Fruit fly (Drosophila melanogaster) whole organism, embryonic: Measurements from ENCODE around the gene CG43402.
A peak's percentile ranks its signal among the peaks of the same experiment; 100 is the strongest.

ENCODE experiments used
- Abd-B ChIP-seq: fragments of 200-800 bp; sonication (Bioruptor generic); optimal IDR thresholded peaks from 2 replicates; lab custom pipeline; 2018; ENCODE audit warnings: missing biosample characterization, mild to moderate bottlenecking, missing genetic modification characterization, moderate library complexity
- Atf6 ChIP-seq: fragments of 200-800 bp; sonication (Bioruptor generic); IDR thresholded peaks from 2 replicates; pipeline ENCODE4 v1.3.6; 2022; ENCODE audit warnings: missing biosample characterization, missing genetic modification characterization
- CG1024 ChIP-seq: fragments of 200-800 bp; sonication (Bioruptor generic); IDR thresholded peaks from 2 replicates; pipeline ENCODE4 v1.3.6; 2022; ENCODE audit warnings: missing biosample characterization, missing genetic modification characterization
- CG10979 ChIP-seq: fragments of 200-800 bp; sonication (Bioruptor generic); optimal IDR thresholded peaks from 2 replicates; lab custom pipeline; 2018; ENCODE audit warnings: missing biosample characterization, mild to moderate bottlenecking, missing genetic modification characterization, moderate library complexity
- CG11085 ChIP-seq: fragments of 200-800 bp; sonication (Bioruptor generic); IDR thresholded peaks from 2 replicates; pipeline ENCODE4 v1.3.6; 2022; ENCODE audit warnings: missing biosample characterization, missing genetic modification characterization
- CG11093 ChIP-seq: fragments of 200-800 bp; sonication (Bioruptor generic); IDR thresholded peaks from 3 replicates; pipeline ENCODE4 v1.3.6; 2022; ENCODE audit warnings: missing biosample characterization, missing genetic modification characterization
- CG11696 ChIP-seq: fragments of 200-800 bp; sonication (Bioruptor generic); IDR thresholded peaks from 2 replicates; pipeline ENCODE4 v1.3.6; 2022; ENCODE audit warnings: missing biosample characterization, missing genetic modification characterization
- CG12104 ChIP-seq: fragments of 200-800 bp; sonication (Bioruptor generic); optimal IDR thresholded peaks from 3 replicates; lab custom pipeline; 2016; ENCODE audit warnings: missing biosample characterization, missing genetic modification characterization
- CG13894 ChIP-seq: fragments of 200-800 bp; sonication (Bioruptor generic); optimal IDR thresholded peaks from 3 replicates; lab custom pipeline; 2018; ENCODE audit warnings: missing biosample characterization, mild to moderate bottlenecking, missing genetic modification characterization, moderate library complexity
- CG1603 ChIP-seq: fragments of 200-800 bp; sonication (Bioruptor generic); optimal IDR thresholded peaks from 2 replicates; lab custom pipeline; 2019; ENCODE audit warnings: missing biosample characterization, mild to moderate bottlenecking, missing genetic modification characterization, moderate library complexity
- CG17912 ChIP-seq: fragments of 200-800 bp; sonication (Bioruptor generic); optimal IDR thresholded peaks from 2 replicates; lab custom pipeline; 2018; ENCODE audit warnings: missing biosample characterization, mild to moderate bottlenecking, missing genetic modification characterization
- CG2120 ChIP-seq: fragments of 200-800 bp; sonication (Bioruptor generic); optimal IDR thresholded peaks from 3 replicates; lab custom pipeline; 2016; ENCODE audit warnings: missing biosample characterization, missing genetic modification characterization
- CG32532 ChIP-seq: fragments of 200-800 bp; sonication (Bioruptor generic); IDR thresholded peaks from 2 replicates; pipeline ENCODE4 v1.3.6; 2022; ENCODE audit warnings: missing biosample characterization, missing genetic modification characterization
- CG9437 ChIP-seq: fragments of 200-800 bp; sonication (Bioruptor generic); optimal IDR thresholded peaks from 2 replicates; lab custom pipeline; 2018; ENCODE audit warnings: missing biosample characterization, mild to moderate bottlenecking, missing genetic modification characterization
- CG9609 ChIP-seq: fragments of 200-800 bp; sonication (Bioruptor generic); optimal IDR thresholded peaks from 3 replicates; lab custom pipeline; 2016; ENCODE audit warnings: missing biosample characterization, missing genetic modification characterization
- E2f1 ChIP-seq: fragments of 200-800 bp; sonication (Bioruptor generic); IDR thresholded peaks from 2 replicates; pipeline ENCODE4 v1.3.6; 2022; ENCODE audit warnings: missing biosample characterization, missing genetic modification characterization
- E2f2 ChIP-seq: fragments of 200-800 bp; sonication (Bioruptor generic); IDR thresholded peaks from 2 replicates; pipeline ENCODE4 v1.3.6; 2022; ENCODE audit warnings: missing biosample characterization, missing genetic modification characterization
- Elba2 ChIP-seq: fragments of 200-800 bp; sonication (Bioruptor generic); optimal IDR thresholded peaks from 3 replicates; lab custom pipeline; 2016; ENCODE audit warnings: missing biosample characterization, missing genetic modification characterization
- Fer1 ChIP-seq: fragments of 200-800 bp; sonication (Bioruptor generic); optimal IDR thresholded peaks from 2 replicates; lab custom pipeline; 2017; ENCODE audit warnings: missing biosample characterization, mild to moderate bottlenecking, missing genetic modification characterization
- H2.0 ChIP-seq: fragments of 200-800 bp; sonication (Bioruptor generic); IDR thresholded peaks from 2 replicates; pipeline ENCODE4 v1.3.6; 2022; ENCODE audit warnings: missing biosample characterization, missing genetic modification characterization
- Hand ChIP-seq: fragments of 200-800 bp; sonication (Bioruptor generic); optimal IDR thresholded peaks from 2 replicates; lab custom pipeline; 2017; ENCODE audit warnings: mild to moderate bottlenecking, missing biosample characterization, missing genetic modification reagents, missing genetic modification characterization
- HmgD ChIP-seq: fragments of 200-800 bp; sonication (Bioruptor generic); optimal IDR thresholded peaks from 3 replicates; lab custom pipeline; 2016; ENCODE audit warnings: missing biosample characterization, missing genetic modification characterization
- Lpt ChIP-seq: fragments of >200 bp; optimal IDR thresholded peaks from 2 replicates; lab custom pipeline; 2018; ENCODE audit warnings: missing biosample characterization, missing genetic modification characterization
- MBD-R2 ChIP-seq: fragments of 200-800 bp; sonication (Bioruptor generic); IDR thresholded peaks from 2 replicates; pipeline ENCODE4 v1.3.6; 2022; ENCODE audit warnings: missing biosample characterization, missing genetic modification characterization
- Mes4 ChIP-seq: fragments of 200-800 bp; sonication (Bioruptor generic); optimal IDR thresholded peaks from 2 replicates; lab custom pipeline; 2016; ENCODE audit warnings: missing biosample characterization, missing genetic modification characterization
- Nf-YB ChIP-seq: fragments of 200-800 bp; sonication (Bioruptor generic); optimal IDR thresholded peaks from 3 replicates; lab custom pipeline; 2019; ENCODE audit warnings: missing biosample characterization, mild to moderate bottlenecking, missing genetic modification characterization, moderate library complexity
- Nf-YC ChIP-seq: fragments of 200-800 bp; optimal IDR thresholded peaks from 3 replicates; lab custom pipeline; 2019; ENCODE audit warnings: missing biosample characterization, mild to moderate bottlenecking, missing genetic modification characterization, moderate library complexity
- Rfx ChIP-seq: fragments of 200-800 bp; sonication (Bioruptor generic); IDR thresholded peaks from 2 replicates; pipeline ENCODE4 v1.3.6; 2022; ENCODE audit warnings: missing biosample characterization, missing genetic modification characterization
- Rx ChIP-seq: fragments of 200-800 bp; sonication (Bioruptor generic); IDR thresholded peaks from 2 replicates; pipeline ENCODE4 v1.3.6; 2022; ENCODE audit warnings: missing biosample characterization, missing genetic modification characterization
- Six4 ChIP-seq: fragments of 200-800 bp; sonication (Bioruptor generic); optimal IDR thresholded peaks from 2 replicates; lab custom pipeline; 2016; ENCODE audit warnings: missing biosample characterization, missing genetic modification characterization
- Tbp ChIP-seq: fragments of >200 bp; optimal IDR thresholded peaks from 2 replicates; lab custom pipeline; 2018; ENCODE audit warnings: missing biosample characterization, missing genetic modification characterization
- Xbp1 ChIP-seq: fragments of 200-800 bp; sonication (Bioruptor generic); optimal IDR thresholded peaks from 3 replicates; lab custom pipeline; 2016; ENCODE audit warnings: missing biosample characterization, mild to moderate bottlenecking, missing genetic modification characterization
- amos ChIP-seq: fragments of 200-800 bp; sonication (Bioruptor generic); IDR thresholded peaks from 2 replicates; pipeline ENCODE4 v1.3.6; 2022; ENCODE audit warnings: missing biosample characterization, missing genetic modification characterization; ENCODE audit not compliant: partially characterized antibody
- az2 ChIP-seq: fragments of 200-800 bp; sonication (Bioruptor generic); optimal IDR thresholded peaks from 3 replicates; lab custom pipeline; 2016; ENCODE audit warnings: missing biosample characterization, missing genetic modification characterization
- bcd ChIP-seq: fragments of 200-800 bp; sonication (Bioruptor generic); optimal IDR thresholded peaks from 2 replicates; lab custom pipeline; 2017; ENCODE audit warnings: missing biosample characterization, mild to moderate bottlenecking, missing genetic modification characterization
- bigmax ChIP-seq: fragments of 200-800 bp; sonication (Bioruptor generic); optimal IDR thresholded peaks from 2 replicates; lab custom pipeline; 2018; ENCODE audit warnings: missing biosample characterization, mild to moderate bottlenecking, missing genetic modification characterization
- bowl ChIP-seq: fragments of 200-800 bp; sonication (Bioruptor generic); IDR thresholded peaks from 2 replicates; pipeline ENCODE4 v1.3.6; 2022; ENCODE audit warnings: missing biosample characterization, missing genetic modification characterization
- caup ChIP-seq: fragments of 200-800 bp; sonication (Bioruptor generic); optimal IDR thresholded peaks from 3 replicates; lab custom pipeline; 2017; ENCODE audit warnings: missing biosample characterization, mild to moderate bottlenecking, missing genetic modification characterization, moderate library complexity; ENCODE audit not compliant: severe bottlenecking
- croc ChIP-seq: fragments of 200-800 bp; sonication (Bioruptor generic); conservative IDR thresholded peaks from 3 replicates; pipeline ENCODE4 v1.3.6; 2022; ENCODE audit warnings: missing biosample characterization, missing genetic modification characterization
- jing ChIP-seq: fragments of 200-800 bp; sonication (Bioruptor generic); optimal IDR thresholded peaks from 2 replicates; lab custom pipeline; 2018; ENCODE audit warnings: missing biosample characterization, mild to moderate bottlenecking, missing genetic modification characterization
- kah ChIP-seq: fragments of 200-800 bp; sonication (Bioruptor generic); optimal IDR thresholded peaks from 2 replicates; lab custom pipeline; 2018; ENCODE audit warnings: missing biosample characterization, mild to moderate bottlenecking, missing genetic modification characterization
- klu ChIP-seq: fragments of 200-800 bp; sonication (Bioruptor generic); IDR thresholded peaks from 2 replicates; pipeline ENCODE4 v1.3.6; 2022; ENCODE audit warnings: missing biosample characterization, missing genetic modification characterization
- nmo ChIP-seq: fragments of 200-800 bp; sonication (Bioruptor generic); optimal IDR thresholded peaks from 2 replicates; lab custom pipeline; 2018; ENCODE audit warnings: missing biosample characterization, mild to moderate bottlenecking, missing genetic modification characterization, moderate library complexity
- pros ChIP-seq: fragments of 200-800 bp; sonication (Bioruptor generic); optimal IDR thresholded peaks from 3 replicates; lab custom pipeline; 2019; ENCODE audit warnings: missing biosample characterization, mild to moderate bottlenecking, missing genetic modification characterization, moderate library complexity
- psq ChIP-seq: fragments of 200-800 bp; sonication (Bioruptor generic); optimal IDR thresholded peaks from 2 replicates; lab custom pipeline; 2017; ENCODE audit warnings: missing biosample characterization, missing genetic modification characterization
- run ChIP-seq: fragments of 200-800 bp; sonication (Bioruptor generic); optimal IDR thresholded peaks from 3 replicates; lab custom pipeline; 2018; ENCODE audit warnings: missing biosample characterization, mild to moderate bottlenecking, missing genetic modification characterization
- salm ChIP-seq: fragments of 200-800 bp; sonication (Bioruptor generic); optimal IDR thresholded peaks from 2 replicates; lab custom pipeline; 2018; ENCODE audit warnings: missing biosample characterization, mild to moderate bottlenecking, missing genetic modification characterization
- sc ChIP-seq, 3 experiments: fragments of >200 bp in 2 of 3; fragments of 200-800 bp in 1 of 3; sonication (Bioruptor generic) in 1 of 3; optimal IDR thresholded peaks; 2 replicates in 2 of 3; 3 replicates in 1 of 3; lab custom pipeline; 2017; ENCODE audit warnings: mild to moderate bottlenecking in 1 of 3, missing biosample characterization in 1 of 3, missing genetic modification characterization in 1 of 3, missing genetic modification reagents in 1 of 3
- tin ChIP-seq: fragments of 200-800 bp; sonication (Bioruptor generic); optimal IDR thresholded peaks from 3 replicates; lab custom pipeline; 2016; ENCODE audit warnings: missing biosample characterization, missing genetic modification characterization
- unpg ChIP-seq: fragments of 200-800 bp; sonication (Bioruptor generic); optimal IDR thresholded peaks from 3 replicates; lab custom pipeline; 2018; ENCODE audit warnings: missing biosample characterization, mild to moderate bottlenecking, missing genetic modification characterization, moderate library complexity
- vfl ChIP-seq: fragments of 200-800 bp; sonication (Bioruptor generic); optimal IDR thresholded peaks from 2 replicates; lab custom pipeline; 2016; ENCODE audit warnings: missing biosample characterization, missing genetic modification characterization
- z ChIP-seq: fragments of 200-800 bp; sonication (Bioruptor generic); IDR thresholded peaks from 3 replicates; pipeline ENCODE4 v1.3.6; 2022; ENCODE audit warnings: missing biosample characterization, missing genetic modification characterization

The CG43402 gene

dm6 chr2L:1428290-1428689, 14.1 kb upstream of the CG43402 start, which contains the start of gene CG43401 (continued):
- TF ChIP-seq Atf6 (GFP tag; lab: Robert Waterston, UW) (peak; percentile 68; the same call in 1 of the 2 replicates), CG9437 (GFP tag; lab: Kevin White, UChicago) (peak; percentile 26), Six4 (GFP tag; lab: Kevin White, UChicago) (peak; percentile 31), amos (no peak), sc (optimal IDR thresholded peaks at IDR 0.05; lab: Kevin White, UChicago) (no peak), sc (GFP tag; optimal IDR thresholded peaks at IDR 0.05; lab: Kevin White, UChicago) (no peak), H2.0 (GFP tag; lab: Robert Waterston, UW) (peak; percentile 65), E2f1 (peak; percentile 70), Mes4 (GFP tag; lab: Kevin White, UChicago) (no peak), Elba2 (GFP tag; lab: Kevin White, UChicago) (no peak), CG10979 (tag; lab: Kevin White, UChicago) (peak; percentile 64), Lpt (GFP tag; lab: Kevin White, UChicago) (no peak), CG11093 (GFP tag; lab: Robert Waterston, UW) (no peak), z (GFP tag; lab: Robert Waterston, UW) (0 out of 3 replicates have a peak, but pooled peaks have one; percentile 14), HmgD (GFP tag; lab: Kevin White, UChicago) (no peak), jing (GFP tag; lab: Kevin White, UChicago) (no peak), CG17912 (GFP tag; lab: Kevin White, UChicago) (peak; percentile 17), caup (GFP tag; lab: Kevin White, UChicago) (no peak), kah (GFP tag; lab: Kevin White, UChicago) (no peak), bcd (peak; percentile 3), psq (no peak), klu (GFP tag; lab: Robert Waterston, UW) (no peak), CG2120 (GFP tag; lab: Kevin White, UChicago) (peak; percentile 15), vfl (no peak), pros (no peak), az2 (peak; percentile 40), CG1603 (tag; lab: Kevin White, UChicago) (peak; percentile 43), run (tag; lab: Kevin White, UChicago) (no peak), MBD-R2 (GFP tag; lab: Robert Waterston, UW) (no peak), Fer1 (peak; percentile 32), Hand (GFP tag; lab: Kevin White, UChicago) (no peak), CG13894 (tag; lab: Kevin White, UChicago) (no peak), CG1024 (no peak), unpg (GFP tag; lab: Kevin White, UChicago) (peak; percentile 64), Xbp1 (GFP tag; lab: Kevin White, UChicago) (peak; percentile 65), Rfx (GFP tag; lab: Robert Waterston, UW) (0 out of 2 replicates have a peak, but pooled peaks have one; percentile 46), Nf-YB (GFP tag; lab: Kevin White, UChicago) (no peak), Rx (peak; percentile 32), Tbp (GFP tag; lab: Kevin White, UChicago) (no peak), CG11696 (GFP tag; lab: Robert Waterston, UW) (no peak), nmo (GFP tag; lab: Kevin White, UChicago) (peak; percentile 55), tin (GFP tag; lab: Kevin White, UChicago) (peak; percentile 51), CG12104 (GFP tag; lab: Kevin White, UChicago) (no peak), Abd-B (GFP tag; lab: Kevin White, UChicago) (peak; percentile 7), Nf-YC (tag; lab: Kevin White, UChicago) (no peak), croc (GFP tag; lab: Robert Waterston, UW) (no peak), salm (tag; lab: Kevin White, UChicago) (peak; percentile 44), CG11085 (GFP tag; lab: Robert Waterston, UW) (no peak), CG32532 (GFP tag; lab: Robert Waterston, UW) (no peak), bowl (GFP tag; lab: Robert Waterston, UW) (no peak), CG9609 (peak; percentile 20), E2f2 (GFP tag; lab: Robert Waterston, UW) (no peak; the same call in 1 of the 2 replicates), bigmax (GFP tag; lab: Kevin White, UChicago) (no peak)
